Worm (Caenorhabditis elegans) whole organism, late embryonic: ENCODE data around the gene srx-31.

ENCODE experiments used
- C08G9.2 ChIP-seq: sonication (generic microtip); optimal IDR thresholded peaks from 2 replicates; lab custom pipeline; 2016; ENCODE audit warnings: mild to moderate bottlenecking, missing genetic modification characterization, moderate library complexity, missing compliant biosample characterization
- C38D4.7 ChIP-seq: fragments of 200-800 bp; sonication (Bioruptor generic); optimal IDR thresholded peaks from 2 replicates; lab custom pipeline; 2018; ENCODE audit warnings: mild to moderate bottlenecking, missing genetic modification characterization, moderate library complexity, missing compliant biosample characterization
- T23F11.4 ChIP-seq: fragments of 200-800 bp; sonication (Bioruptor generic); optimal IDR thresholded peaks from 2 replicates; lab custom pipeline; 2018; ENCODE audit warnings: mild to moderate bottlenecking, missing genetic modification characterization, missing compliant biosample characterization
- ceh-14 ChIP-seq: sonication (generic microtip); optimal IDR thresholded peaks from 2 replicates; lab custom pipeline; 2016; ENCODE audit warnings: missing genotype, missing genetic modification characterization, missing compliant biosample characterization
- ceh-18 ChIP-seq: sonication (generic microtip); optimal IDR thresholded peaks from 2 replicates; lab custom pipeline; 2016; ENCODE audit warnings: missing genetic modification characterization, missing compliant biosample characterization
- ceh-2 ChIP-seq: sonication (generic microtip); optimal IDR thresholded peaks from 2 replicates; lab custom pipeline; 2016; ENCODE audit warnings: missing genotype, missing genetic modification characterization, missing compliant biosample characterization
- ceh-22 ChIP-seq: sonication (generic microtip); optimal IDR thresholded peaks from 2 replicates; lab custom pipeline; 2017; ENCODE audit warnings: missing biosample characterization, missing genetic modification characterization
- ceh-30 ChIP-seq: fragments of 150-350 bp; optimal IDR thresholded peaks from 2 replicates; lab custom pipeline; 2014; ENCODE audit warnings: missing biosample characterization, missing genetic modification characterization
- ceh-31 ChIP-seq: sonication (generic microtip); optimal IDR thresholded peaks from 2 replicates; lab custom pipeline; 2016; ENCODE audit warnings: missing genetic modification characterization, missing compliant biosample characterization
- ceh-48 ChIP-seq: sonication (generic microtip); optimal IDR thresholded peaks from 2 replicates; lab custom pipeline; 2016; ENCODE audit warnings: missing genetic modification characterization, inconsistent platforms, missing compliant biosample characterization
- che-1 ChIP-seq: sonication (generic microtip); optimal IDR thresholded peaks from 2 replicates; lab custom pipeline; 2016; ENCODE audit warnings: mild to moderate bottlenecking, missing genetic modification characterization, missing compliant biosample characterization
- dmd-4 ChIP-seq: sonication (generic microtip); optimal IDR thresholded peaks from 2 replicates; lab custom pipeline; 2016; ENCODE audit warnings: borderline replicate concordance, missing genetic modification characterization, missing compliant biosample characterization
- elt-2 ChIP-seq: sonication (generic microtip); optimal IDR thresholded peaks from 2 replicates; lab custom pipeline; 2016; ENCODE audit warnings: missing genetic modification reagents, missing genetic modification characterization, missing compliant biosample characterization
- elt-4 ChIP-seq: sonication (generic microtip); optimal IDR thresholded peaks from 2 replicates; lab custom pipeline; 2016; ENCODE audit warnings: missing genetic modification characterization, missing compliant biosample characterization
- ets-4 ChIP-seq: sonication (generic microtip); optimal IDR thresholded peaks from 2 replicates; lab custom pipeline; 2016; ENCODE audit warnings: missing genetic modification characterization, missing compliant biosample characterization
- eyg-1 ChIP-seq: sonication (generic microtip); optimal IDR thresholded peaks from 2 replicates; lab custom pipeline; 2016; ENCODE audit warnings: missing genotype, missing genetic modification characterization, missing compliant biosample characterization
- fax-1 ChIP-seq: sonication (generic microtip); optimal IDR thresholded peaks from 2 replicates; lab custom pipeline; 2016; ENCODE audit warnings: missing genotype, missing genetic modification characterization, missing compliant biosample characterization
- fkh-6 ChIP-seq: sonication (generic microtip); optimal IDR thresholded peaks from 2 replicates; lab custom pipeline; 2016; ENCODE audit warnings: missing genetic modification characterization, missing compliant biosample characterization
- hlh-15 ChIP-seq: sonication (generic microtip); optimal IDR thresholded peaks from 2 replicates; lab custom pipeline; 2016; ENCODE audit warnings: missing genetic modification characterization, missing compliant biosample characterization
- hlh-30 ChIP-seq: sonication (generic microtip); optimal IDR thresholded peaks from 2 replicates; lab custom pipeline; 2017; ENCODE audit warnings: antibody characterized with exemption, missing genetic modification characterization, missing compliant biosample characterization; ENCODE audit not compliant: insufficient read depth
- lim-6 ChIP-seq: sonication (generic microtip); optimal IDR thresholded peaks from 2 replicates; lab custom pipeline; 2016; ENCODE audit warnings: missing genetic modification characterization, missing compliant biosample characterization
- lin-11 ChIP-seq: fragments of 200-800 bp; sonication (Bioruptor generic); optimal IDR thresholded peaks from 2 replicates; lab custom pipeline; 2018; ENCODE audit warnings: mild to moderate bottlenecking, missing genetic modification characterization, missing compliant biosample characterization
- madf-2 ChIP-seq: sonication (generic microtip); optimal IDR thresholded peaks from 2 replicates; lab custom pipeline; 2017; ENCODE audit warnings: missing genetic modification characterization, missing compliant biosample characterization
- mec-3 ChIP-seq: sonication (generic microtip); optimal IDR thresholded peaks from 2 replicates; lab custom pipeline; 2016; ENCODE audit warnings: borderline replicate concordance, missing genetic modification characterization, missing compliant biosample characterization
- nhr-232 ChIP-seq: sonication (generic microtip); optimal IDR thresholded peaks from 2 replicates; lab custom pipeline; 2016; ENCODE audit warnings: missing genetic modification characterization, missing compliant biosample characterization
- pha-2 ChIP-seq: sonication (generic microtip); optimal IDR thresholded peaks from 2 replicates; lab custom pipeline; 2017; ENCODE audit warnings: mild to moderate bottlenecking, missing genetic modification characterization, missing compliant biosample characterization
- pha-4 ChIP-seq: fragments of 150-350 bp; optimal IDR thresholded peaks from 2 replicates; lab custom pipeline; 2018; ENCODE audit warnings: missing biosample characterization, missing genetic modification reagents, missing genetic modification characterization
- pros-1 ChIP-seq: fragments of 150-350 bp; optimal IDR thresholded peaks from 2 replicates; lab custom pipeline; 2014; ENCODE audit warnings: missing biosample characterization, missing genetic modification reagents, missing genetic modification characterization
- sox-2 ChIP-seq: fragments of 200-800 bp; sonication (Bioruptor generic); IDR thresholded peaks from 2 replicates; pipeline ENCODE4 v1.3.6; 2022; ENCODE audit warnings: missing genetic modification reagents, missing genetic modification characterization, missing compliant biosample characterization
- sox-4 ChIP-seq: sonication (generic microtip); optimal IDR thresholded peaks from 2 replicates; lab custom pipeline; 2017; ENCODE audit warnings: mild to moderate bottlenecking, missing genetic modification characterization, inconsistent platforms, missing compliant biosample characterization
- syd-9 ChIP-seq: sonication (generic microtip); optimal IDR thresholded peaks from 2 replicates; lab custom pipeline; 2016; ENCODE audit warnings: mild to moderate bottlenecking, missing genetic modification characterization, moderate library complexity, missing compliant biosample characterization
- tbx-2 ChIP-seq: sonication (generic microtip); optimal IDR thresholded peaks from 2 replicates; lab custom pipeline; 2016; ENCODE audit warnings: missing genetic modification characterization, missing compliant biosample characterization
- tbx-7 ChIP-seq: sonication (generic microtip); optimal IDR thresholded peaks from 2 replicates; lab custom pipeline; 2016; ENCODE audit warnings: missing genotype, missing genetic modification characterization, missing compliant biosample characterization
- ttx-3 ChIP-seq: sonication (generic microtip); optimal IDR thresholded peaks from 2 replicates; lab custom pipeline; 2016; ENCODE audit warnings: missing genetic modification reagents, missing genetic modification characterization, missing compliant biosample characterization
- unc-42 ChIP-seq: sonication (generic microtip); optimal IDR thresholded peaks from 2 replicates; lab custom pipeline; 2016; ENCODE audit warnings: missing genotype, missing genetic modification characterization, missing compliant biosample characterization
- unc-86 ChIP-seq: sonication (generic microtip); optimal IDR thresholded peaks from 2 replicates; lab custom pipeline; 2016; ENCODE audit warnings: missing genetic modification characterization, missing compliant biosample characterization

Gene srx-31

ce11 chrV:854966-855365 is 32.1 kb upstream of the srx-31 start, which contains the start of gene K09C6.9:
K09C6.9 (minus strand) TSS chrV:855066.
- TF ChIP-seq ceh-18 (tag; lab: Kevin White, UChicago): no peak
- TF ChIP-seq tbx-7 (tag; lab: Kevin White, UChicago): no peak
- no peak for TF ChIP-seq tbx-2 (tag; lab: Kevin White, UChicago)
- TF ChIP-seq, all 69 proteins: peak for 0

DNA sequence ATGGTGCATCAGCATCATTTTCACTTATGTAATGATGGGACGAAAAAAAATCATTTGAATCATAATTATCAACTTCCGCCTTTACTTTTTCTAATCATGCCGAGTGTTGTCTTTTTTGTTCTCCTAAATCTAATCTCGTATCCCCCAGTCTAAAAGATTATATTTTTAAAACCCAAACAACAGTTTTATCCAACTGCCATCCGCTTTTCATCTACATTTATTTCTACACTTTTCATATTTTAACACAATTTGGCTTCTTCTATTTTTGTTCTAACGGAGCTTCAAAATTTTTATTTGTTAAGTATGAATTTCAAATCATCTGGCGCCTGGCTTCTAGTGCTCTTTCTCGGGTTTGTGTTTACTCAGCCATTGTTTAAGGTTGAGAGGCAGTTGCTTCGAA is 29.4 kb upstream of the srx-31 start, which contains the start of gene K09C6.3:
Gene K09C6.3, plus strand, starts transcription at position 301 of the 400 bp plus-strand sequence.
- TF ChIP-seq che-1 (tag; lab: Kevin White, UChicago) (no peak), elt-4 (tag; lab: Kevin White, UChicago) (no peak), nhr-232 (tag; lab: Kevin White, UChicago) (no peak), unc-42 (tag; lab: Kevin White, UChicago) (no peak), ceh-31 (tag; lab: Kevin White, UChicago) (no peak), ceh-30 (no peak), sox-4 (tag; lab: Kevin White, UChicago) (no peak), T23F11.4 (GFP tag; lab: Kevin White, UChicago) (no peak), pha-4 (tag; lab: Kevin White, UChicago) (no peak), sox-2 (no peak), eyg-1 (tag; lab: Kevin White, UChicago) (no peak), pros-1 (tag; lab: Kevin White, UChicago) (no peak)

DNA sequence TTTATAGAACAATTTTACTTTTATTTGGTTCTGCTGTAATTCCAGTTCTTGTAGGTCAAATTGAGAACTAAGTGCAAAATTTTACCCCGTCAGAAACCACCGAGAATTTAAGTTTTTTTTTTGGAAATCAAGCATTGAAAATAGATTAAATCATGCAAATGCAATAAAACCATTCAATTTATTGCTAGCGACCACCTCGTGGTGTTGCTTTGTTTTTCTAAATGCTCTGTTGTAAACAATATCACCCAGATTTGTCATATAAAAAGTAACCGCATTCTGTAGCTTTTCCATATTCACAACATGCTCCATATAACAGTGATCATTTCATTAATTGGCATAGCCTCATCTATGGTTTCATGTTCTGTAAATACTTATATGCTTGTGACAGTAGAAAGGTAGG is 26.7 kb upstream of the srx-31 start, which contains the start of gene srbc-12:
Gene srbc-12, plus strand, starts transcription at position 301 of the 400 bp plus-strand sequence.
- TF ChIP-seq ceh-14 (tag; lab: Kevin White, UChicago): no peak
- no peak for TF ChIP-seq lin-11 (tag; lab: Kevin White, UChicago)
- no peak for TF ChIP-seq ceh-22 (tag; lab: Kevin White, UChicago)
- TF ChIP-seq C08G9.2 (tag; lab: Kevin White, UChicago): no peak
- no peak for TF ChIP-seq hlh-30 (tag; lab: Kevin White, UChicago)
- no peak for TF ChIP-seq elt-2 (tag; lab: Kevin White, UChicago)
- no peak for TF ChIP-seq syd-9 (tag; lab: Kevin White, UChicago)
- no peak for TF ChIP-seq pros-1 (tag; lab: Kevin White, UChicago)
- TF ChIP-seq tbx-2 (tag; lab: Kevin White, UChicago): no peak
- TF ChIP-seq ceh-48 (tag; lab: Kevin White, UChicago): no peak
- TF ChIP-seq, all 69 proteins: peak for 0

- TF ChIP-seq ttx-3 (tag; lab: Kevin White, UChicago): no peak
- TF ChIP-seq hlh-15 (tag; lab: Kevin White, UChicago): no peak
- TF ChIP-seq C38D4.7 (GFP tag; lab: Kevin White, UChicago): no peak
- TF ChIP-seq fkh-6 (tag; lab: Kevin White, UChicago): no peak
- no peak for TF ChIP-seq pha-2 (tag; lab: Kevin White, UChicago)
- no peak for TF ChIP-seq ceh-2
- no peak for TF ChIP-seq ceh-31 (tag; lab: Kevin White, UChicago)
- TF ChIP-seq madf-2: no peak
- TF ChIP-seq mec-3 (tag; lab: Kevin White, UChicago): no peak
- no peak for TF ChIP-seq elt-2 (tag; lab: Kevin White, UChicago)
- no peak for TF ChIP-seq ets-4 (tag; lab: Kevin White, UChicago)
- TF ChIP-seq pros-1 (tag; lab: Kevin White, UChicago): no peak
- TF ChIP-seq unc-86 (tag; lab: Kevin White, UChicago): no peak
- TF ChIP-seq fax-1 (tag; lab: Kevin White, UChicago): no peak
These were observed 26.2 kb upstream of the srx-31 start for ce11 chrV:849042-849441.

- TF ChIP-seq dmd-4 (tag; lab: Kevin White, UChicago) (no peak), pha-4 (tag; lab: Kevin White, UChicago) (no peak), lim-6 (tag; lab: Kevin White, UChicago) (no peak)
These were observed 24.7 kb upstream of the srx-31 start, which contains the start of gene srbc-13 for ce11 chrV:847521-847920. srbc-13 (plus strand) TSS chrV:847821.
